Worm (Caenorhabditis elegans) whole organism, L2 larva: ENCODE data around the gene F56D5.2.

ENCODE experiments used
- aly-2 ChIP-seq: fragments of 150-350 bp; optimal IDR thresholded peaks from 2 replicates; lab custom pipeline; 2014; ENCODE audit warnings: missing biosample characterization, missing genetic modification characterization
- ceh-16 ChIP-seq: fragments of 150-350 bp; optimal IDR thresholded peaks from 2 replicates; lab custom pipeline; 2014; ENCODE audit warnings: missing biosample characterization, missing genetic modification characterization
- fos-1 ChIP-seq: fragments of 150-350 bp; optimal IDR thresholded peaks from 2 replicates; lab custom pipeline; 2014; ENCODE audit warnings: missing biosample characterization, missing genetic modification characterization
- lsy-2 ChIP-seq, 2 experiments: fragments of 150-350 bp in 1 of 2; sonication (generic microtip) in 1 of 2; optimal IDR thresholded peaks; 2 replicates each; lab custom pipeline; 2014 to 2017; ENCODE audit warnings: missing biosample characterization in 2 of 2, missing genetic modification characterization in 2 of 2
- sem-4 ChIP-seq: fragments of 150-350 bp; optimal IDR thresholded peaks from 2 replicates; lab custom pipeline; 2014; ENCODE audit warnings: missing biosample characterization, missing genetic modification reagents, missing genetic modification characterization

The F56D5.2 gene

DNA sequence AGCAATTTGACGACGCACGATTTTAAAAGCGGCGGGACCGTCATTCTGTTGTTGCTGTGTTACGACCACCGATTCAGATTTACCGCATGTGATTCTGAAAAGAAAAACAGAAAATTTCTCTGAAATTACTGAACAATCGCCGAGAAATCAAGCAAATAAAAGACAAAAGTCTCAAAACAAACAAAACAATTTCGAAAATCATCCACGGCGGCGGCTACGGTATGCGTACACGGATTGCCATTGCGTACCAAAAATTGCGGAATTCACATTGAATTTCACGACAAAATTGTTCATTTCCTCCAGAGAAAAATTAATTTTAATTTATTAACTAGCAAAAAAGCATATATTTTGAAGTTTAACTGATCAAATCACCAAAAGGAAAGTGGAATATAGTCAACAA lies 32.0 kb downstream of the F56D5.2 start, which contains the start of gene pezo-1:
pezo-1 (minus strand) TSS at position 101 of the 400 bp plus-strand sequence.
- TF ChIP-seq fos-1 (tag; lab: Kevin White, UChicago) (no peak), lsy-2 (tag; optimal IDR thresholded peaks at IDR 0.05; lab: Kevin White, UChicago) (peak in 1 of 2 experiments; percentile 34), sem-4 (no peak), ceh-16 (tag; lab: Kevin White, UChicago) (no peak)
- TF ChIP-seq, all 48 proteins: peak for 1

DNA sequence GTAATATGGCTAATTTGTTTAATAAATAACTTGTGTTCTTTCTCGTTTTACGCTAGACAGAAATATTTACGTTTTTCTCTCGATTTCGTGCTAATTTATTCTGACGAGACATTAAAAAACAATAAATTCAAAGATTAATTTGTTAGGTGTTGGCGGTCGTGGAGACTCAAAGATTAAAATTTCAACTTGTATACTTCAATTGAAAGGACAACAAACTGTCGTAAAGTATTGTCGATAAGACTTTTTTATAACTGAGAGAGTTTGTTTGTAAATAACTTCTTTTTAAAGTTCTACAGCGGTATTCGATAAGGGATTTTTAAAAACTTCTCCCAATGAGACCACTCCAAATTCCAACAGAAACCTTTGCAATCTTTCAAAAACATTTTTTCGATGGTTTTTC lies 44.7 kb downstream of the F56D5.2 start:
- TF ChIP-seq aly-2 (tag; lab: Kevin White, UChicago), result no peak
